Fruit fly (Drosophila melanogaster): Measurements from ENCODE around the gene sba.

The sba gene

dm6 chr3R:23939921-23940839 lies 17.4 kb upstream of the sba start (continued):
- TF ChIP-seq ato (GFP tag; IDR thresholded peaks at IDR 0.05; ENCODE audit: partially characterized antibody), result no peak
- TF ChIP-seq lilli (GFP tag; optimal IDR thresholded peaks at IDR 0.05), result peak; percentile 52
- TF ChIP-seq CG15601 (tag; optimal IDR thresholded peaks at IDR 0.05), result peak; percentile 96
- no peak for TF ChIP-seq gro (GFP tag; optimal IDR thresholded peaks at IDR 0.05)
- peak; percentile 28 for TF ChIP-seq Hr3 (GFP tag; optimal IDR thresholded peaks at IDR 0.05)
- peak; percentile 59 for TF ChIP-seq Mad (GFP tag; optimal IDR thresholded peaks at IDR 0.05)
- peak; percentile 6 for TF ChIP-seq phol (tag; optimal IDR thresholded peaks at IDR 0.05)
- TF ChIP-seq Ets97D (GFP tag; optimal IDR thresholded peaks at IDR 0.05), result peak; percentile 36
- TF ChIP-seq pros (GFP tag; optimal IDR thresholded peaks at IDR 0.05), result no peak
- TF ChIP-seq CG3163 (GFP tag; optimal IDR thresholded peaks at IDR 0.05), result peak; percentile 34
- TF ChIP-seq CG16813 (GFP tag; IDR thresholded peaks at IDR 0.05; ENCODE audit: partially characterized antibody), result no peak
- TF ChIP-seq CG16863 (GFP tag; optimal IDR thresholded peaks at IDR 0.05), result peak; percentile 46
- peak; percentile 62 for TF ChIP-seq CG1792 (GFP tag; optimal IDR thresholded peaks at IDR 0.05)
- no peak for TF ChIP-seq ind (GFP tag; optimal IDR thresholded peaks at IDR 0.05)
- peak; percentile 87 for TF ChIP-seq gsb-n (tag; optimal IDR thresholded peaks at IDR 0.05)
- peak; percentile 86 for TF ChIP-seq CG14710 (tag; optimal IDR thresholded peaks at IDR 0.05)
- no peak for TF ChIP-seq CG31224 (GFP tag; IDR thresholded peaks at IDR 0.05)
- peak; percentile 28 for TF ChIP-seq CG16815 (GFP tag; optimal IDR thresholded peaks at IDR 0.05)
- peak; percentile 93 for TF ChIP-seq CG15696 (tag; optimal IDR thresholded peaks at IDR 0.05)
- no peak for TF ChIP-seq CG34422 (GFP tag; IDR thresholded peaks at IDR 0.05)
- TF ChIP-seq ERR (GFP tag; optimal IDR thresholded peaks at IDR 0.05), result no peak
- TF ChIP-seq oc (tag; optimal IDR thresholded peaks at IDR 0.05), result peak; percentile 93
- TF ChIP-seq CG14014 (GFP tag; IDR thresholded peaks at IDR 0.05), result peak; percentile 91; the same call in 1 of the 2 replicates
- TF ChIP-seq Gsc (GFP tag; IDR thresholded peaks at IDR 0.05), result no peak
- peak; percentile 54 for TF ChIP-seq psq (GFP tag; optimal IDR thresholded peaks at IDR 0.05)
- TF ChIP-seq HmgZ (tag; optimal IDR thresholded peaks at IDR 0.05), result peak; percentile 90
- TF ChIP-seq YL-1 (GFP tag; optimal IDR thresholded peaks at IDR 0.05), result peak; percentile 82
- TF ChIP-seq PHDP (tag; optimal IDR thresholded peaks at IDR 0.05), result peak; percentile 85
- peak; percentile 86 for TF ChIP-seq CG18764 (GFP tag; optimal IDR thresholded peaks at IDR 0.05)
- TF ChIP-seq Mes4 (GFP tag; optimal IDR thresholded peaks at IDR 0.05), result peak; percentile 66
- peak; percentile 76 for TF ChIP-seq CG6765 (GFP tag; optimal IDR thresholded peaks at IDR 0.05)
- TF ChIP-seq CG18619 (GFP tag; optimal IDR thresholded peaks at IDR 0.05), result peak; percentile 88
- peak; percentile 66 for TF ChIP-seq CG33213 (GFP tag; optimal IDR thresholded peaks at IDR 0.05)
- peak; percentile 77 for TF ChIP-seq gsb (GFP tag; IDR thresholded peaks at IDR 0.05)
- TF ChIP-seq Trl (optimal IDR thresholded peaks at IDR 0.05), result no peak
- peak; percentile 69 for TF ChIP-seq Trl (GFP tag; optimal IDR thresholded peaks at IDR 0.05)
- TF ChIP-seq kni (GFP tag; optimal IDR thresholded peaks at IDR 0.05), result peak; percentile 98
- peak; percentile 86 for TF ChIP-seq ac (GFP tag; optimal IDR thresholded peaks at IDR 0.05)
- TF ChIP-seq slbo (GFP tag; IDR thresholded peaks at IDR 0.05), result peak; percentile 56
- TF ChIP-seq CG9727 (GFP tag; optimal IDR thresholded peaks at IDR 0.05), result peak; percentile 86
- TF ChIP-seq fd64A (GFP tag; optimal IDR thresholded peaks at IDR 0.05), result peak; percentile 97
- peak; percentile 20 for TF ChIP-seq Chrac-16 (GFP tag; optimal IDR thresholded peaks at IDR 0.05)
- TF ChIP-seq H15 (GFP tag; IDR thresholded peaks at IDR 0.05), result peak; percentile 66
- TF ChIP-seq Med (GFP tag), result peak; percentile 91
- peak in 1 of 2 experiments; percentile 22 for TF ChIP-seq tll (GFP tag; optimal IDR thresholded peaks at IDR 0.05)
- peak; percentile 82 for TF ChIP-seq CG6254 (GFP tag; optimal IDR thresholded peaks at IDR 0.05)
- TF ChIP-seq CG9932 (GFP tag; IDR thresholded peaks at IDR 0.05), result peak; percentile 28; the same call in 1 of the 2 replicates
- TF ChIP-seq twi (tag; optimal IDR thresholded peaks at IDR 0.05), result peak; percentile 84
- TF ChIP-seq CG4328 (GFP tag; optimal IDR thresholded peaks at IDR 0.05), result peak; percentile 82

Data from whole organism, embryonic.